Worm (Caenorhabditis elegans): ENCODE data around the gene srg-7.

DNA sequence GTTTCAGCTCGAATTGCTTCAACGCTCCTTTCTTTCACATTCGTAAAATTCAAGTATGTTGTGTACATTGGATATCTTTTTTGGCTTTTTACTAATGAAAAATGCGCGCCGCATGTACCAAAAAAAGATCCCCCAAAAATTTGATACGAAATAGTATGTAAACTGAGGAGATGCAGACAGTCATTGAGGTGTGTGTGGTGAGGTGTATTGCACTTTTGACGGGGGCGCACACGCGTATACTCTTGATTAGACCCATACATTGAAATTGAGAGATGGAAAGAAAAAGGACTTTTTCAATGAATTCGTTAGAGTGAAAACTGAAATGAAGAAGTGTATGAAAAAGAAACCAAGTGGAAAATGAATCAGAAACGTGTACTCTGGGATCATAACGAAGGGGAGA is 46.6 kb downstream of the srg-7 start:
- no peak for TF ChIP-seq egl-27 (tag; optimal IDR thresholded peaks at IDR 0.05)
- TF ChIP-seq nhr-76 (tag; optimal IDR thresholded peaks at IDR 0.05), result no peak
- no peak for TF ChIP-seq nhr-237 (tag; optimal IDR thresholded peaks at IDR 0.05)
- TF ChIP-seq tbx-2 (tag; optimal IDR thresholded peaks at IDR 0.05), result no peak
- TF ChIP-seq ceh-82 (tag; optimal IDR thresholded peaks at IDR 0.05), result no peak
- TF ChIP-seq ama-1 (optimal IDR thresholded peaks at IDR 0.05), result no peak
- no peak for TF ChIP-seq ces-1 (GFP tag; optimal IDR thresholded peaks at IDR 0.05)
- TF ChIP-seq efl-1 (optimal IDR thresholded peaks at IDR 0.05), result no peak
- TF ChIP-seq efl-1 (GFP tag; optimal IDR thresholded peaks at IDR 0.05 in 1 of 2), result no peak
- TF ChIP-seq dpl-1 (GFP tag; optimal IDR thresholded peaks at IDR 0.05), result no peak
- TF ChIP-seq fos-1 (tag; optimal IDR thresholded peaks at IDR 0.05), result no peak
- no peak for TF ChIP-seq nhr-71 (tag; optimal IDR thresholded peaks at IDR 0.05)
- TF ChIP-seq unc-130 (tag; optimal IDR thresholded peaks at IDR 0.05), result no peak
- no peak for TF ChIP-seq mdl-1 (tag; optimal IDR thresholded peaks at IDR 0.05)

All from whole organism, L1 larva.